Fruit fly (Drosophila melanogaster) whole organism, embryonic: Measurements from ENCODE around the gene CG34181.

ENCODE experiments used
- CG10565 ChIP-seq: fragments of 200-800 bp; sonication (Bioruptor generic); optimal IDR thresholded peaks from 3 replicates; lab custom pipeline; 2016; ENCODE audit warnings: missing biosample characterization, mild to moderate bottlenecking, missing genetic modification characterization
- CG3995 ChIP-seq: fragments of 200-800 bp; sonication (Bioruptor generic); optimal IDR thresholded peaks from 3 replicates; lab custom pipeline; 2016; ENCODE audit warnings: missing biosample characterization, missing genetic modification characterization
- CG9932 ChIP-seq: fragments of 200-800 bp; sonication (Bioruptor generic); IDR thresholded peaks from 2 replicates; pipeline ENCODE4 v1.3.6; 2022; ENCODE audit warnings: missing biosample characterization, missing genetic modification characterization
- Camta ChIP-seq: fragments of 200-800 bp; sonication (Bioruptor generic); optimal IDR thresholded peaks from 2 replicates; lab custom pipeline; 2016; ENCODE audit warnings: missing biosample characterization, missing genetic modification characterization
- Dbx ChIP-seq: fragments of 200-800 bp; sonication (Bioruptor generic); IDR thresholded peaks from 3 replicates; pipeline ENCODE4 v1.3.6; 2022; ENCODE audit warnings: missing biosample characterization, missing genetic modification characterization
- Hr51 ChIP-seq, 2 experiments: fragments of 200-800 bp; sonication (Bioruptor generic); optimal IDR thresholded peaks; 2 replicates in 1 of 2; 3 replicates in 1 of 2; lab custom pipeline; 2016 to 2018; ENCODE audit warnings: missing biosample characterization in 2 of 2, missing genetic modification characterization in 2 of 2, mild to moderate bottlenecking in 1 of 2, moderate library complexity in 1 of 2
- Pdp1 ChIP-seq, 2 experiments: fragments of 200-800 bp; sonication (Bioruptor generic); optimal IDR thresholded peaks; 3 replicates each; lab custom pipeline; 2016; ENCODE audit warnings: missing biosample characterization in 2 of 2, missing genetic modification characterization in 2 of 2, mild to moderate bottlenecking in 1 of 2, moderate library complexity in 1 of 2
- Six4 ChIP-seq: fragments of 200-800 bp; sonication (Bioruptor generic); optimal IDR thresholded peaks from 2 replicates; lab custom pipeline; 2016; ENCODE audit warnings: missing biosample characterization, missing genetic modification characterization
- croc ChIP-seq: fragments of 200-800 bp; sonication (Bioruptor generic); conservative IDR thresholded peaks from 3 replicates; pipeline ENCODE4 v1.3.6; 2022; ENCODE audit warnings: missing biosample characterization, missing genetic modification characterization
- ewg ChIP-seq: fragments of 200-800 bp; sonication (Bioruptor generic); optimal IDR thresholded peaks from 3 replicates; lab custom pipeline; 2017; ENCODE audit warnings: mild to moderate bottlenecking, missing biosample characterization, missing genetic modification reagents, missing genetic modification characterization
- org-1 ChIP-seq: fragments of 200-800 bp; sonication (Bioruptor generic); optimal IDR thresholded peaks from 2 replicates; lab custom pipeline; 2017; ENCODE audit warnings: missing biosample characterization, missing genetic modification characterization
- zf30C ChIP-seq: fragments of 200-800 bp; sonication (Bioruptor generic); optimal IDR thresholded peaks from 3 replicates; lab custom pipeline; 2018; ENCODE audit warnings: missing biosample characterization, mild to moderate bottlenecking, missing genetic modification characterization

- TF ChIP-seq Six4 (no peak), Camta (GFP tag; lab: Kevin White, UChicago) (no peak), croc (GFP tag; lab: Robert Waterston, UW) (no peak), CG10565 (GFP tag; lab: Kevin White, UChicago) (no peak), ewg (no peak), Hr51 (GFP tag; optimal IDR thresholded peaks at IDR 0.05; lab: Kevin White, UChicago) (no peak), org-1 (GFP tag; lab: Kevin White, UChicago) (no peak), Pdp1 (GFP tag; optimal IDR thresholded peaks at IDR 0.05; lab: Kevin White, UChicago) (no peak), Dbx (GFP tag; lab: Robert Waterston, UW) (no peak), zf30C (GFP tag; lab: Kevin White, UChicago) (no peak), CG3995 (no peak), CG9932 (GFP tag; lab: Robert Waterston, UW) (no peak)
These were observed 29.0 kb downstream of the CG34181 start for dm6 chr2L:9396396-9396795.
